Fruit fly (Drosophila melanogaster): ENCODE measurements around the gene Mrp4.

Gene Mrp4

dm6 chr3R:11589764-11590358, 20.8 kb downstream of the Mrp4 start, which contains the start of gene CG6791:
TSS of gene CG6791 (minus strand) at chr3R:11590146.
- TF ChIP-seq CG9948 (tag; optimal IDR thresholded peaks at IDR 0.05) (peak; percentile 62), gl (tag; optimal IDR thresholded peaks at IDR 0.05) (no peak), EcR (GFP tag; optimal IDR thresholded peaks at IDR 0.05) (peak; percentile 32), Ets98B (GFP tag; IDR thresholded peaks at IDR 0.05) (peak; percentile 13; the same call in 1 of the 2 replicates), Pif1B (GFP tag; optimal IDR thresholded peaks at IDR 0.05) (no peak)

dm6 chr3R:11595523-11595922, 26.5 kb downstream of the Mrp4 start:
- 0 out of 2 replicates have a peak, but pooled peaks have one; percentile 20 for TF ChIP-seq rn (GFP tag; IDR thresholded peaks at IDR 0.05)
- TF ChIP-seq Snoo (tag; optimal IDR thresholded peaks at IDR 0.05): no peak
- peak; percentile 49 for TF ChIP-seq CG8301 (tag; optimal IDR thresholded peaks at IDR 0.05)
- peak; percentile 82 for TF ChIP-seq CG4496 (GFP tag; IDR thresholded peaks at IDR 0.05)
- TF ChIP-seq CG12605 (GFP tag; IDR thresholded peaks at IDR 0.05): peak; percentile 58
- TF ChIP-seq fd96Ca (GFP tag; IDR thresholded peaks at IDR 0.05): peak; percentile 52; the same call in 2 of the 3 replicates
- TF ChIP-seq Pif1B (GFP tag; optimal IDR thresholded peaks at IDR 0.05): no peak
- TF ChIP-seq CG34367 (tag; optimal IDR thresholded peaks at IDR 0.05): no peak
- TF ChIP-seq gl (tag; optimal IDR thresholded peaks at IDR 0.05): no peak
- TF ChIP-seq CG15710 (tag; optimal IDR thresholded peaks at IDR 0.05): peak; percentile 20
- peak; percentile 62 for TF ChIP-seq CG32121 (GFP tag; IDR thresholded peaks at IDR 0.05)
- no peak for TF ChIP-seq Pif1A (GFP tag; optimal IDR thresholded peaks at IDR 0.05)
- TF ChIP-seq D1 (tag; optimal IDR thresholded peaks at IDR 0.05): no peak
- no peak for TF ChIP-seq CG8159 (tag; optimal IDR thresholded peaks at IDR 0.05)
- TF ChIP-seq Ets98B (GFP tag; IDR thresholded peaks at IDR 0.05): peak; percentile 75
- TF ChIP-seq CG9948 (tag; optimal IDR thresholded peaks at IDR 0.05): no peak
- peak; percentile 15 for TF ChIP-seq CG17806 (tag; optimal IDR thresholded peaks at IDR 0.05)
- TF ChIP-seq CG14655 (GFP tag; optimal IDR thresholded peaks at IDR 0.05): no peak
- no peak for TF ChIP-seq EcR (GFP tag; optimal IDR thresholded peaks at IDR 0.05)
- TF ChIP-seq CG10348 (GFP tag; IDR thresholded peaks at IDR 0.05): no peak
- no peak for TF ChIP-seq CG13204 (GFP tag; optimal IDR thresholded peaks at IDR 0.05)

- TF ChIP-seq gl (tag; optimal IDR thresholded peaks at IDR 0.05) (no peak), EcR (GFP tag; optimal IDR thresholded peaks at IDR 0.05) (peak; percentile 70)
These were observed 34.1 kb downstream of the Mrp4 start for dm6 chr3R:11603136-11603535.

dm6 chr3R:11604654-11605436, 35.8 kb downstream of the Mrp4 start:
- TF ChIP-seq CG17806 (tag; optimal IDR thresholded peaks at IDR 0.05) (peak; percentile 8), CG32121 (GFP tag; IDR thresholded peaks at IDR 0.05) (peak; percentile 48; the same call in 1 of the 2 replicates), CG13204 (GFP tag; optimal IDR thresholded peaks at IDR 0.05) (peak; percentile 64), EcR (GFP tag; optimal IDR thresholded peaks at IDR 0.05) (peak; percentile 50), rn (GFP tag; IDR thresholded peaks at IDR 0.05) (no peak), Pif1A (GFP tag; optimal IDR thresholded peaks at IDR 0.05) (peak; percentile 45), CG12605 (GFP tag; IDR thresholded peaks at IDR 0.05) (peak; percentile 90), CG8301 (tag; optimal IDR thresholded peaks at IDR 0.05) (peak; percentile 26), Snoo (tag; optimal IDR thresholded peaks at IDR 0.05) (peak; percentile 32), CG14655 (GFP tag; optimal IDR thresholded peaks at IDR 0.05) (peak; percentile 46), CG9948 (tag; optimal IDR thresholded peaks at IDR 0.05) (no peak), Pif1B (GFP tag; optimal IDR thresholded peaks at IDR 0.05) (peak; percentile 65), CG15710 (tag; optimal IDR thresholded peaks at IDR 0.05) (peak; percentile 6), fd96Ca (GFP tag; IDR thresholded peaks at IDR 0.05) (peak; percentile 73; the same call in 2 of the 3 replicates), CG34367 (tag; optimal IDR thresholded peaks at IDR 0.05) (peak; percentile 0), D1 (tag; optimal IDR thresholded peaks at IDR 0.05) (no peak), CG8159 (tag; optimal IDR thresholded peaks at IDR 0.05) (peak; percentile 26), gl (tag; optimal IDR thresholded peaks at IDR 0.05) (peak; percentile 51), Ets98B (GFP tag; IDR thresholded peaks at IDR 0.05) (peak; percentile 72; the same call in 1 of the 2 replicates), CG4496 (GFP tag; IDR thresholded peaks at IDR 0.05) (peak; percentile 64), CG10348 (GFP tag; IDR thresholded peaks at IDR 0.05) (no peak)

- no peak for TF ChIP-seq CG8159 (tag; optimal IDR thresholded peaks at IDR 0.05)
- peak; percentile 40; the same call in 1 of the 2 replicates for TF ChIP-seq CG32121 (GFP tag; IDR thresholded peaks at IDR 0.05)
- TF ChIP-seq gl (tag; optimal IDR thresholded peaks at IDR 0.05): no peak
- TF ChIP-seq CG8301 (tag; optimal IDR thresholded peaks at IDR 0.05): peak; percentile 38
- no peak for TF ChIP-seq rn (GFP tag; IDR thresholded peaks at IDR 0.05)
- TF ChIP-seq CG4496 (GFP tag; IDR thresholded peaks at IDR 0.05): peak; percentile 48; the same call in 1 of the 3 replicates
- TF ChIP-seq CG34367 (tag; optimal IDR thresholded peaks at IDR 0.05): no peak
- TF ChIP-seq fd96Ca (GFP tag; IDR thresholded peaks at IDR 0.05): peak; percentile 76
- no peak for TF ChIP-seq Snoo (tag; optimal IDR thresholded peaks at IDR 0.05)
- TF ChIP-seq CG15710 (tag; optimal IDR thresholded peaks at IDR 0.05): no peak
- peak; percentile 68 for TF ChIP-seq CG14655 (GFP tag; optimal IDR thresholded peaks at IDR 0.05)
- TF ChIP-seq Ets98B (GFP tag; IDR thresholded peaks at IDR 0.05): no peak
- TF ChIP-seq EcR (GFP tag; optimal IDR thresholded peaks at IDR 0.05): no peak
- TF ChIP-seq CG9948 (tag; optimal IDR thresholded peaks at IDR 0.05): peak; percentile 10
- no peak for TF ChIP-seq CG17806 (tag; optimal IDR thresholded peaks at IDR 0.05)
- no peak for TF ChIP-seq Pif1A (GFP tag; optimal IDR thresholded peaks at IDR 0.05)
These were observed 37.6 kb downstream of the Mrp4 start for dm6 chr3R:11606679-11607078.
